Worm (Caenorhabditis elegans) whole organism, young adult: ENCODE results near the gene sahd-1.
A peak's percentile ranks its signal among the peaks of the same experiment; 100 is the strongest.

ENCODE experiments used
- T26A5.8 ChIP-seq: sonication (generic microtip); optimal IDR thresholded peaks from 2 replicates; lab custom pipeline; 2016; ENCODE audit warnings: missing genetic modification characterization, missing compliant biosample characterization
- hlh-26 ChIP-seq: fragments of 200-800 bp; sonication (Bioruptor generic); conservative IDR thresholded peaks from 2 replicates; pipeline ENCODE4 v1.3.6; 2022; ENCODE audit warnings: missing genetic modification reagents, missing genetic modification characterization, missing compliant biosample characterization
- nhr-80 ChIP-seq: sonication (generic microtip); optimal IDR thresholded peaks from 2 replicates; lab custom pipeline; 2016; ENCODE audit warnings: missing genetic modification characterization, missing compliant biosample characterization
- rpc-1 ChIP-seq, 2 experiments: fragments of 150-350 bp in 1 of 2; sonication (generic microtip) in 1 of 2; optimal IDR thresholded peaks; 2 replicates each; lab custom pipeline; 2014 to 2018; ENCODE audit warnings: missing biosample characterization in 1 of 2, missing genetic modification characterization in 1 of 2, missing genetic modification reagents in 1 of 2, missing genotype in 1 of 2
- sdz-38 ChIP-seq: sonication (generic microtip); optimal IDR thresholded peaks from 2 replicates; lab custom pipeline; 2016; ENCODE audit warnings: missing genotype, missing genetic modification characterization, missing compliant biosample characterization

ce11 chrII:5557134-5557533, 42.4 kb upstream of the sahd-1 start:
- no peak for TF ChIP-seq hlh-26 (GFP tag; lab: Robert Waterston, UW)
- no peak for TF ChIP-seq sdz-38 (tag; lab: Kevin White, UChicago)
- TF ChIP-seq T26A5.8 = no peak
- peak; percentile 55 for TF ChIP-seq nhr-80 (tag; lab: Kevin White, UChicago)
- TF ChIP-seq rpc-1 (optimal IDR thresholded peaks at IDR 0.05; lab: Kevin White, UChicago) = no peak
- TF ChIP-seq rpc-1 (tag; optimal IDR thresholded peaks at IDR 0.05; lab: Kevin White, UChicago) = no peak
